Worm (Caenorhabditis elegans) whole organism, L3 larva: Measurements from ENCODE around the gene C25G4.2.

ENCODE experiments used
- R02D3.7 ChIP-seq: fragments of 150-350 bp; optimal IDR thresholded peaks from 2 replicates; lab custom pipeline; 2014; ENCODE audit warnings: missing biosample characterization, missing genetic modification characterization
- ama-1 ChIP-seq: fragments of 150-350 bp; optimal IDR thresholded peaks from 2 replicates; lab custom pipeline; 2018
- ceh-16 ChIP-seq: sonication (generic microtip); optimal IDR thresholded peaks from 2 replicates; lab custom pipeline; 2017; ENCODE audit warnings: missing biosample characterization, missing genetic modification characterization
- ceh-28 ChIP-seq: fragments of 150-350 bp; optimal IDR thresholded peaks from 2 replicates; lab custom pipeline; 2014; ENCODE audit warnings: missing biosample characterization, missing genetic modification reagents, missing genetic modification characterization
- ceh-82 ChIP-seq: fragments of 150-350 bp; optimal IDR thresholded peaks from 2 replicates; lab custom pipeline; 2014; ENCODE audit warnings: missing biosample characterization, missing genetic modification characterization
- ceh-9 ChIP-seq: sonication (generic microtip); optimal IDR thresholded peaks from 2 replicates; lab custom pipeline; 2018; ENCODE audit warnings: missing biosample characterization, missing genetic modification characterization
- egl-27 ChIP-seq: sonication (generic microtip); optimal IDR thresholded peaks from 4 replicates; lab custom pipeline; 2017; ENCODE audit warnings: missing biosample characterization, missing genetic modification reagents, missing genetic modification characterization
- elt-1 ChIP-seq: fragments of 150-350 bp; optimal IDR thresholded peaks from 2 replicates; lab custom pipeline; 2014; ENCODE audit warnings: missing biosample characterization, missing genetic modification characterization
- elt-2 ChIP-seq: sonication (generic microtip); optimal IDR thresholded peaks from 2 replicates; lab custom pipeline; 2016; ENCODE audit warnings: missing genetic modification reagents, mild to moderate bottlenecking, missing genetic modification characterization, missing compliant biosample characterization
- eor-1 ChIP-seq, 2 experiments: fragments of 150-350 bp; optimal IDR thresholded peaks; 2 replicates each; lab custom pipeline; 2014 to 2018; ENCODE audit warnings: missing biosample characterization in 2 of 2, missing genetic modification characterization in 2 of 2
- fkh-10 ChIP-seq: sonication (generic microtip); optimal IDR thresholded peaks from 2 replicates; lab custom pipeline; 2017; ENCODE audit warnings: missing biosample characterization, missing genetic modification reagents, missing genetic modification characterization
- fkh-2 ChIP-seq: fragments of 150-350 bp; optimal IDR thresholded peaks from 2 replicates; lab custom pipeline; 2014; ENCODE audit warnings: missing biosample characterization, missing genetic modification reagents, missing genetic modification characterization
- fos-1 ChIP-seq: fragments of 150-350 bp; optimal IDR thresholded peaks from 2 replicates; lab custom pipeline; 2014; ENCODE audit warnings: missing biosample characterization, missing genetic modification characterization
- hmg-11 ChIP-seq: sonication (generic microtip); optimal IDR thresholded peaks from 2 replicates; lab custom pipeline; 2016; ENCODE audit warnings: missing genetic modification characterization, missing compliant biosample characterization
- jun-1 ChIP-seq: fragments of 150-350 bp; optimal IDR thresholded peaks from 2 replicates; lab custom pipeline; 2014; ENCODE audit warnings: missing biosample characterization, missing genetic modification reagents, missing genetic modification characterization
- lin-15B ChIP-seq: fragments of 150-350 bp; optimal IDR thresholded peaks from 2 replicates; lab custom pipeline; 2014; ENCODE audit warnings: missing biosample characterization, missing genetic modification characterization
- lin-39 ChIP-seq: fragments of 150-350 bp; optimal IDR thresholded peaks from 2 replicates; lab custom pipeline; 2018; ENCODE audit warnings: missing biosample characterization, missing genetic modification reagents, missing genetic modification characterization
- mdl-1 ChIP-seq: fragments of 150-350 bp; optimal IDR thresholded peaks from 2 replicates; lab custom pipeline; 2014; ENCODE audit warnings: missing biosample characterization, missing genetic modification characterization
- mml-1 ChIP-seq: fragments of 150-350 bp; sonication (generic microtip); optimal IDR thresholded peaks from 3 replicates; lab custom pipeline; 2014; ENCODE audit warnings: missing biosample characterization, missing genetic modification characterization
- nfya-1 ChIP-seq: sonication (generic microtip); optimal IDR thresholded peaks from 2 replicates; lab custom pipeline; 2017; ENCODE audit warnings: missing genetic modification characterization, mild to moderate bottlenecking, missing compliant biosample characterization, antibody characterized with exemption, moderate library complexity; ENCODE audit not compliant: insufficient read depth
- nhr-11 ChIP-seq: fragments of 150-350 bp; optimal IDR thresholded peaks from 2 replicates; lab custom pipeline; 2014; ENCODE audit warnings: missing biosample characterization, missing genetic modification characterization
- nhr-12 ChIP-seq: fragments of 150-350 bp; optimal IDR thresholded peaks from 2 replicates; lab custom pipeline; 2014; ENCODE audit warnings: missing biosample characterization, missing genetic modification characterization
- nhr-23 ChIP-seq: fragments of 150-350 bp; optimal IDR thresholded peaks from 2 replicates; lab custom pipeline; 2014; ENCODE audit warnings: missing biosample characterization, missing genetic modification reagents, missing genetic modification characterization
- nhr-237 ChIP-seq: fragments of 150-350 bp; optimal IDR thresholded peaks from 2 replicates; lab custom pipeline; 2014; ENCODE audit warnings: missing biosample characterization, missing genetic modification characterization
- nhr-25 ChIP-seq: sonication (generic microtip); optimal IDR thresholded peaks from 2 replicates; lab custom pipeline; 2017; ENCODE audit warnings: missing biosample characterization, missing genetic modification characterization
- nhr-28 ChIP-seq: fragments of 150-350 bp; optimal IDR thresholded peaks from 2 replicates; lab custom pipeline; 2014; ENCODE audit warnings: missing biosample characterization, missing genetic modification characterization
- nhr-43 ChIP-seq: sonication (generic microtip); optimal IDR thresholded peaks from 2 replicates; lab custom pipeline; 2016; ENCODE audit warnings: mild to moderate bottlenecking, missing genetic modification characterization, missing compliant biosample characterization; ENCODE audit not compliant: poor library complexity, severe bottlenecking
- nhr-76 ChIP-seq: fragments of 150-350 bp; sonication (generic microtip); optimal IDR thresholded peaks from 5 replicates; lab custom pipeline; 2014; ENCODE audit warnings: missing biosample characterization, missing genetic modification characterization
- nhr-77 ChIP-seq: fragments of 150-350 bp; optimal IDR thresholded peaks from 2 replicates; lab custom pipeline; 2014; ENCODE audit warnings: missing biosample characterization, missing genetic modification characterization
- pha-4 ChIP-seq: fragments of 150-350 bp; optimal IDR thresholded peaks from 2 replicates; lab custom pipeline; 2014; ENCODE audit warnings: missing biosample characterization, missing genetic modification reagents, missing genetic modification characterization
- pqm-1 ChIP-seq: fragments of 150-350 bp; optimal IDR thresholded peaks from 2 replicates; lab custom pipeline; 2017; ENCODE audit warnings: missing biosample characterization, missing genetic modification characterization, inconsistent platforms
- sea-2 ChIP-seq: fragments of 150-350 bp; sonication (generic microtip); optimal IDR thresholded peaks from 4 replicates; lab custom pipeline; 2014; ENCODE audit warnings: missing biosample characterization, missing genetic modification reagents, missing genetic modification characterization
- skn-1 ChIP-seq: fragments of 150-350 bp; optimal IDR thresholded peaks from 2 replicates; lab custom pipeline; 2014; ENCODE audit warnings: missing biosample characterization, missing genetic modification characterization
- snpc-4 ChIP-seq: fragments of 150-350 bp; optimal IDR thresholded peaks from 2 replicates; lab custom pipeline; 2014; ENCODE audit warnings: missing biosample characterization, missing genetic modification characterization
- tbx-2 ChIP-seq: sonication (generic microtip); optimal IDR thresholded peaks from 2 replicates; lab custom pipeline; 2016; ENCODE audit warnings: mild to moderate bottlenecking, missing genetic modification characterization, missing compliant biosample characterization
- unc-39 ChIP-seq: sonication (generic microtip); optimal IDR thresholded peaks from 4 replicates; lab custom pipeline; 2017; ENCODE audit warnings: missing biosample characterization, missing genetic modification characterization
- unc-62 ChIP-seq: fragments of 150-350 bp; sonication (generic microtip); optimal IDR thresholded peaks from 4 replicates; lab custom pipeline; 2014; ENCODE audit warnings: missing biosample characterization, missing genetic modification reagents, missing genetic modification characterization
- zag-1 ChIP-seq: fragments of 150-350 bp; optimal IDR thresholded peaks from 2 replicates; lab custom pipeline; 2014; ENCODE audit warnings: missing biosample characterization, missing genetic modification characterization
- ztf-4 ChIP-seq: fragments of 150-350 bp; optimal IDR thresholded peaks from 2 replicates; lab custom pipeline; 2014; ENCODE audit warnings: missing biosample characterization, missing genetic modification characterization

Gene C25G4.2

ce11 chrIV:12443936-12444335 is at the start of gene C25G4.2:
Gene C25G4.2 (minus strand): TSS chrIV:12444035.
- TF ChIP-seq nhr-23 (tag; lab: Kevin White, UChicago), result no peak
- TF ChIP-seq ceh-9, result no peak
- TF ChIP-seq unc-39 (tag; lab: Kevin White, UChicago), result no peak
- no peak for TF ChIP-seq nhr-25 (tag; lab: Kevin White, UChicago)
- no peak for TF ChIP-seq nhr-237 (tag; lab: Kevin White, UChicago)
- TF ChIP-seq nhr-77 (tag; lab: Kevin White, UChicago), result no peak
- no peak for TF ChIP-seq egl-27 (tag; lab: Kevin White, UChicago)
- TF ChIP-seq ceh-16 (tag; lab: Kevin White, UChicago), result no peak
- no peak for TF ChIP-seq skn-1 (tag; lab: Kevin White, UChicago)
- no peak for TF ChIP-seq nhr-76 (tag; lab: Kevin White, UChicago)
- TF ChIP-seq jun-1 (tag; lab: Kevin White, UChicago), result no peak
- no peak for TF ChIP-seq sea-2 (GFP tag; lab: Kevin White, UChicago)

ce11 chrIV:12490491-12490890 is 46.7 kb upstream of the C25G4.2 start, which contains the start of gene him-6:
Gene him-6 (plus strand): TSS chrIV:12490791.
- TF ChIP-seq mml-1 (tag; lab: Kevin White, UChicago) (no peak), elt-1 (tag; lab: Kevin White, UChicago) (no peak), nfya-1 (tag; lab: Kevin White, UChicago) (no peak), zag-1 (no peak), pha-4 (no peak), fos-1 (tag; lab: Kevin White, UChicago) (no peak), ama-1 (lab: Kevin White, UChicago) (no peak), eor-1 (tag; optimal IDR thresholded peaks at IDR 0.05; lab: Kevin White, UChicago) (no peak), egl-27 (tag; lab: Kevin White, UChicago) (no peak), nhr-28 (tag; lab: Kevin White, UChicago) (no peak), nhr-77 (tag; lab: Kevin White, UChicago) (no peak), fkh-10 (GFP tag; lab: Kevin White, UChicago) (no peak), fkh-2 (tag; lab: Kevin White, UChicago) (no peak), nhr-43 (tag; lab: Kevin White, UChicago) (no peak), elt-2 (tag; lab: Kevin White, UChicago) (no peak), ceh-28 (tag; lab: Kevin White, UChicago) (no peak), pqm-1 (tag; lab: Kevin White, UChicago) (no peak), unc-62 (GFP tag; lab: Kevin White, UChicago) (no peak), nhr-11 (tag; lab: Kevin White, UChicago) (no peak), ceh-9 (no peak)

ce11 chrIV:12487194-12487593 is 43.4 kb upstream of the C25G4.2 start, which contains the start of gene sru-26:
Gene sru-26 (plus strand): TSS chrIV:12487494.
- TF ChIP-seq zag-1, result no peak
- no peak for TF ChIP-seq nhr-28 (tag; lab: Kevin White, UChicago)
- no peak for TF ChIP-seq nfya-1 (tag; lab: Kevin White, UChicago)
- no peak for TF ChIP-seq unc-62 (GFP tag; lab: Kevin White, UChicago)
- TF ChIP-seq ztf-4 (tag; lab: Kevin White, UChicago), result no peak
- no peak for TF ChIP-seq lin-39 (tag; lab: Kevin White, UChicago)
- no peak for TF ChIP-seq nhr-12 (tag; lab: Kevin White, UChicago)
- no peak for TF ChIP-seq ama-1 (lab: Kevin White, UChicago)
- TF ChIP-seq mdl-1, result no peak
- TF ChIP-seq lin-15B (tag; lab: Kevin White, UChicago), result no peak
- TF ChIP-seq hmg-11, result no peak
- no peak for TF ChIP-seq elt-2 (tag; lab: Kevin White, UChicago)
- no peak for TF ChIP-seq fos-1 (tag; lab: Kevin White, UChicago)
- no peak for TF ChIP-seq nhr-76 (tag; lab: Kevin White, UChicago)
- no peak for TF ChIP-seq nhr-11 (tag; lab: Kevin White, UChicago)
- TF ChIP-seq snpc-4 (tag; lab: Kevin White, UChicago), result no peak
- no peak for TF ChIP-seq jun-1 (tag; lab: Kevin White, UChicago)
- TF ChIP-seq R02D3.7, result no peak
- TF ChIP-seq tbx-2 (tag; lab: Kevin White, UChicago), result no peak
- no peak for TF ChIP-seq ceh-82 (tag; lab: Kevin White, UChicago)
